Fruit fly (Drosophila melanogaster) whole organism, pupa: Measurements from ENCODE around the gene Xe7.

Experiments
- CG12605 ChIP-seq: fragments of 200-800 bp; sonication (Bioruptor generic); IDR thresholded peaks from 2 replicates; pipeline ENCODE4 v1.3.6; 2022; ENCODE audit warnings: missing biosample characterization, missing genetic modification characterization
- CG14655 ChIP-seq: fragments of 200-800 bp; sonication (Bioruptor generic); optimal IDR thresholded peaks from 3 replicates; lab custom pipeline; 2017; ENCODE audit warnings: mild to moderate bottlenecking, missing biosample characterization, missing genetic modification reagents, missing genetic modification characterization
- CG32121 ChIP-seq: fragments of 200-800 bp; sonication (Bioruptor generic); IDR thresholded peaks from 2 replicates; pipeline ENCODE4 v1.3.6; 2022; ENCODE audit warnings: missing biosample characterization, missing genetic modification characterization
- CG8301 ChIP-seq: fragments of 200-800 bp; sonication (Bioruptor generic); optimal IDR thresholded peaks from 2 replicates; lab custom pipeline; 2018; ENCODE audit warnings: missing biosample characterization, mild to moderate bottlenecking, missing genetic modification characterization
- EcR ChIP-seq: fragments of 200-800 bp; sonication (Bioruptor generic); optimal IDR thresholded peaks from 3 replicates; lab custom pipeline; 2019; ENCODE audit warnings: missing biosample characterization, missing genetic modification characterization, mild to moderate bottlenecking, moderate library complexity, missing genetic modification reagents
- Ets98B ChIP-seq: fragments of 200-800 bp; sonication (Bioruptor generic); IDR thresholded peaks from 2 replicates; pipeline ENCODE4 v1.3.6; 2022; ENCODE audit warnings: missing biosample characterization, missing genetic modification characterization
- Snoo ChIP-seq: fragments of 200-800 bp; sonication (Bioruptor generic); optimal IDR thresholded peaks from 3 replicates; lab custom pipeline; 2017; ENCODE audit warnings: missing biosample characterization, mild to moderate bottlenecking, missing genetic modification characterization, inconsistent platforms
- rn ChIP-seq: fragments of 200-800 bp; sonication (Bioruptor generic); IDR thresholded peaks from 2 replicates; pipeline ENCODE4 v1.3.6; 2022; ENCODE audit warnings: missing biosample characterization, missing genetic modification characterization

- no peak for TF ChIP-seq Ets98B (GFP tag; lab: Robert Waterston, UW)
- TF ChIP-seq CG12605 (GFP tag; lab: Robert Waterston, UW) = no peak
- TF ChIP-seq CG8301 = no peak
- no peak for TF ChIP-seq Snoo
- no peak for TF ChIP-seq CG32121 (GFP tag; lab: Robert Waterston, UW)
- no peak for TF ChIP-seq rn
- TF ChIP-seq EcR (GFP tag; lab: Kevin White, UChicago) = no peak
- no peak for TF ChIP-seq CG14655 (GFP tag; lab: Kevin White, UChicago)
Observed at dm6 chr3R:5671795-5672657, 2.9 kb upstream of the Xe7 start.
